Worm (Caenorhabditis elegans) whole organism, late embryonic: ENCODE results near the gene nhr-112.

ENCODE experiments used
- C08G9.2 ChIP-seq: sonication (generic microtip); optimal IDR thresholded peaks from 2 replicates; lab custom pipeline; 2016; ENCODE audit warnings: mild to moderate bottlenecking, missing genetic modification characterization, moderate library complexity, missing compliant biosample characterization
- K02D7.2 ChIP-seq: sonication (generic microtip); optimal IDR thresholded peaks from 2 replicates; lab custom pipeline; 2017; ENCODE audit warnings: mild to moderate bottlenecking, missing genetic modification characterization, missing compliant biosample characterization
- K09A11.1 ChIP-seq: sonication (generic microtip); optimal IDR thresholded peaks from 2 replicates; lab custom pipeline; 2017; ENCODE audit warnings: antibody characterized with exemption, mild to moderate bottlenecking, missing genetic modification characterization, missing compliant biosample characterization; ENCODE audit not compliant: insufficient read depth
- Y22D7AL.16 ChIP-seq: sonication (generic microtip); optimal IDR thresholded peaks from 2 replicates; lab custom pipeline; 2016; ENCODE audit warnings: missing genetic modification characterization, missing compliant biosample characterization
- ceh-18 ChIP-seq: sonication (generic microtip); optimal IDR thresholded peaks from 2 replicates; lab custom pipeline; 2016; ENCODE audit warnings: missing genetic modification characterization, missing compliant biosample characterization
- ceh-19 ChIP-seq: fragments of 200-800 bp; sonication (Bioruptor generic); optimal IDR thresholded peaks from 2 replicates; lab custom pipeline; 2018; ENCODE audit warnings: mild to moderate bottlenecking, missing genetic modification characterization, missing compliant biosample characterization
- ceh-24 ChIP-seq: sonication (generic microtip); optimal IDR thresholded peaks from 2 replicates; lab custom pipeline; 2016; ENCODE audit warnings: mild to moderate bottlenecking, missing genetic modification characterization, missing compliant biosample characterization
- ceh-30 ChIP-seq: fragments of 150-350 bp; optimal IDR thresholded peaks from 2 replicates; lab custom pipeline; 2014; ENCODE audit warnings: missing biosample characterization, missing genetic modification characterization
- ceh-34 ChIP-seq: sonication (generic microtip); optimal IDR thresholded peaks from 2 replicates; lab custom pipeline; 2016; ENCODE audit warnings: mild to moderate bottlenecking, missing genetic modification characterization, missing compliant biosample characterization
- ceh-45 ChIP-seq: fragments of 200-800 bp; sonication (Bioruptor generic); IDR thresholded peaks from 2 replicates; pipeline ENCODE4 v1.3.6; 2022; ENCODE audit warnings: missing genetic modification reagents, missing genetic modification characterization, missing compliant biosample characterization
- ceh-48 ChIP-seq: sonication (generic microtip); optimal IDR thresholded peaks from 2 replicates; lab custom pipeline; 2016; ENCODE audit warnings: missing genetic modification characterization, inconsistent platforms, missing compliant biosample characterization
- dmd-4 ChIP-seq: sonication (generic microtip); optimal IDR thresholded peaks from 2 replicates; lab custom pipeline; 2016; ENCODE audit warnings: borderline replicate concordance, missing genetic modification characterization, missing compliant biosample characterization
- dve-1 ChIP-seq: sonication (generic microtip); optimal IDR thresholded peaks from 2 replicates; lab custom pipeline; 2017; ENCODE audit warnings: antibody characterized with exemption, mild to moderate bottlenecking, missing genetic modification characterization, missing compliant biosample characterization
- elt-2 ChIP-seq: sonication (generic microtip); optimal IDR thresholded peaks from 2 replicates; lab custom pipeline; 2016; ENCODE audit warnings: missing genetic modification reagents, missing genetic modification characterization, missing compliant biosample characterization
- eyg-1 ChIP-seq: sonication (generic microtip); optimal IDR thresholded peaks from 2 replicates; lab custom pipeline; 2016; ENCODE audit warnings: missing genotype, missing genetic modification characterization, missing compliant biosample characterization
- fax-1 ChIP-seq: sonication (generic microtip); optimal IDR thresholded peaks from 2 replicates; lab custom pipeline; 2016; ENCODE audit warnings: missing genotype, missing genetic modification characterization, missing compliant biosample characterization
- fkh-10 ChIP-seq: fragments of 150-350 bp; optimal IDR thresholded peaks from 2 replicates; lab custom pipeline; 2014; ENCODE audit warnings: missing biosample characterization, missing genetic modification reagents, missing genetic modification characterization
- gmeb-2 ChIP-seq: sonication (generic microtip); optimal IDR thresholded peaks from 2 replicates; lab custom pipeline; 2016; ENCODE audit warnings: missing genetic modification characterization, inconsistent platforms, missing compliant biosample characterization
- hlh-13 ChIP-seq: fragments of 200-800 bp; sonication (Bioruptor generic); optimal IDR thresholded peaks from 2 replicates; lab custom pipeline; 2018; ENCODE audit warnings: mild to moderate bottlenecking, missing genetic modification characterization, missing compliant biosample characterization
- hlh-6 ChIP-seq: sonication (generic microtip); optimal IDR thresholded peaks from 2 replicates; lab custom pipeline; 2016; ENCODE audit warnings: missing genotype, missing genetic modification characterization, missing compliant biosample characterization
- hlh-8 ChIP-seq: sonication (generic microtip); optimal IDR thresholded peaks from 2 replicates; lab custom pipeline; 2016; ENCODE audit warnings: missing genotype, missing genetic modification characterization, missing compliant biosample characterization
- lim-6 ChIP-seq: sonication (generic microtip); optimal IDR thresholded peaks from 2 replicates; lab custom pipeline; 2016; ENCODE audit warnings: missing genetic modification characterization, missing compliant biosample characterization
- madf-2 ChIP-seq: sonication (generic microtip); optimal IDR thresholded peaks from 2 replicates; lab custom pipeline; 2017; ENCODE audit warnings: missing genetic modification characterization, missing compliant biosample characterization
- nfya-1 ChIP-seq: sonication (generic microtip); optimal IDR thresholded peaks from 2 replicates; lab custom pipeline; 2017; ENCODE audit warnings: missing genetic modification characterization, mild to moderate bottlenecking, missing compliant biosample characterization, antibody characterized with exemption, moderate library complexity
- nhr-11 ChIP-seq: fragments of 150-350 bp; optimal IDR thresholded peaks from 2 replicates; lab custom pipeline; 2014; ENCODE audit warnings: missing biosample characterization, missing genetic modification characterization
- odd-2 ChIP-seq: sonication (generic microtip); optimal IDR thresholded peaks from 2 replicates; lab custom pipeline; 2017; ENCODE audit warnings: antibody characterized with exemption, mild to moderate bottlenecking, missing genetic modification characterization, missing compliant biosample characterization
- pat-9 ChIP-seq: fragments of 200-800 bp; sonication (Bioruptor generic); optimal IDR thresholded peaks from 2 replicates; lab custom pipeline; 2018; ENCODE audit warnings: mild to moderate bottlenecking, missing genetic modification characterization, moderate library complexity, missing compliant biosample characterization
- pqm-1 ChIP-seq: sonication (generic microtip); optimal IDR thresholded peaks from 2 replicates; lab custom pipeline; 2016; ENCODE audit warnings: missing genetic modification characterization, missing compliant biosample characterization
- sox-4 ChIP-seq: sonication (generic microtip); optimal IDR thresholded peaks from 2 replicates; lab custom pipeline; 2017; ENCODE audit warnings: mild to moderate bottlenecking, missing genetic modification characterization, inconsistent platforms, missing compliant biosample characterization
- unc-3 ChIP-seq, 2 experiments: fragments of 200-800 bp in 1 of 2; sonication (Bioruptor generic) in 1 of 2; sonication (generic microtip) in 1 of 2; conservative IDR thresholded peaks in 1 of 2; optimal IDR thresholded peaks in 1 of 2; 2 replicates each; pipeline versions ENCODE4 v1.3.6 to Lab custom; 2016 to 2022; ENCODE audit warnings: missing compliant biosample characterization in 2 of 2, missing genetic modification characterization in 2 of 2, missing genetic modification reagents in 1 of 2
- unc-55 ChIP-seq: sonication (generic microtip); optimal IDR thresholded peaks from 2 replicates; lab custom pipeline; 2017; ENCODE audit warnings: missing biosample characterization, missing genetic modification reagents, missing genetic modification characterization
- unc-86 ChIP-seq: sonication (generic microtip); optimal IDR thresholded peaks from 2 replicates; lab custom pipeline; 2016; ENCODE audit warnings: missing genetic modification characterization, missing compliant biosample characterization
- zip-5 ChIP-seq: sonication (generic microtip); optimal IDR thresholded peaks from 2 replicates; lab custom pipeline; 2016; ENCODE audit warnings: missing genetic modification characterization, missing compliant biosample characterization
- ztf-16 ChIP-seq: sonication (generic microtip); optimal IDR thresholded peaks from 2 replicates; lab custom pipeline; 2017; ENCODE audit warnings: missing genetic modification characterization, missing compliant biosample characterization

The nhr-112 gene

DNA sequence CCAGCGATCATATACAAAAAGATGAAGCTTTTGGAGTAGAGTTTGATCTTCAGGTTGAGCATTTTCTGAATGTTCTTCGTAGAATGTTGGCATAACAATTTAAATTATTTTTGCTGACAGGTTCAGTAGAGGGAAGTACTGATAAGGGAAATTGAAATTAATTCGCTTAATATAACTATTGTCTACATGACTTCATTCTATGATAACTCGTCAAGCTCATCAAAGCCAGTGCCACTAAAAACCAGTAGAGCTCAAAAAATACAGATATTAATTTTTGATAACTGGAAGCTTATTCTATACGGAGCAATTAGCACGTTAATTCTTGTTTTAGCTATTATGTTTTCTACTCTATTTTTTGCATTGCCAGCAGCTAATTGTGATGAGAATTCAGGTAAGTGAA lies 15.5 kb upstream of the nhr-112 start, which contains the start of the genes clec-29 and clec-39:
Gene clec-29, minus strand, starts transcription at position 101 of the 400 bp plus-strand sequence.
Gene clec-39, plus strand, starts transcription at position 169 of the 400 bp plus-strand sequence.
- TF ChIP-seq unc-86 (no peak), dmd-4 (tag; lab: Kevin White, UChicago) (no peak)

- TF ChIP-seq ceh-19 (GFP tag; lab: Kevin White, UChicago) (no peak), ztf-16 (tag; lab: Kevin White, UChicago) (no peak), hlh-6 (tag; lab: Kevin White, UChicago) (no peak), odd-2 (no peak), C08G9.2 (tag; lab: Kevin White, UChicago) (no peak), ceh-18 (tag; lab: Kevin White, UChicago) (no peak), madf-2 (tag; lab: Kevin White, UChicago) (no peak), nhr-11 (tag; lab: Kevin White, UChicago) (no peak), elt-2 (tag; lab: Kevin White, UChicago) (no peak), Y22D7AL.16 (tag; lab: Kevin White, UChicago) (no peak), eyg-1 (no peak), nfya-1 (tag; lab: Kevin White, UChicago) (no peak), fax-1 (tag; lab: Kevin White, UChicago) (no peak), hlh-8 (tag; lab: Kevin White, UChicago) (no peak), dmd-4 (tag; lab: Kevin White, UChicago) (no peak), ceh-34 (tag; lab: Kevin White, UChicago) (no peak), fkh-10 (no peak)
Measured at ce11 chrV:16735518-16735917, 11.9 kb upstream of the nhr-112 start, which contains the start of the genes clec-38 and clec-34. clec-38 (minus strand) TSS chrV:16735618. clec-34 (plus strand) TSS chrV:16735765.

- TF ChIP-seq fkh-10 (no peak), ceh-24 (tag; lab: Kevin White, UChicago) (no peak), dve-1 (tag; lab: Kevin White, UChicago) (no peak), ceh-30 (tag; lab: Kevin White, UChicago) (no peak), ceh-19 (GFP tag; lab: Kevin White, UChicago) (no peak), gmeb-2 (tag; lab: Kevin White, UChicago) (no peak), ceh-48 (tag; lab: Kevin White, UChicago) (no peak), zip-5 (no peak), sox-4 (tag; lab: Kevin White, UChicago) (no peak), madf-2 (tag; lab: Kevin White, UChicago) (no peak), fax-1 (tag; lab: Kevin White, UChicago) (no peak), lim-6 (tag; lab: Kevin White, UChicago) (no peak), ceh-34 (tag; lab: Kevin White, UChicago) (no peak), pat-9 (tag; lab: Kevin White, UChicago) (no peak), K02D7.2 (no peak), unc-3 (GFP tag; conservative IDR thresholded peaks at IDR 0.05; lab: Robert Waterston, UW) (no peak), unc-3 (tag; optimal IDR thresholded peaks at IDR 0.05; lab: Kevin White, UChicago) (no peak), nhr-11 (tag; lab: Kevin White, UChicago) (no peak), pqm-1 (tag; lab: Kevin White, UChicago) (no peak), nfya-1 (tag; lab: Kevin White, UChicago) (no peak), ceh-45 (GFP tag; lab: Robert Waterston, UW) (no peak)
- TF ChIP-seq, all 69 proteins: peak for 0
Measured at ce11 chrV:16733681-16734080, 10.0 kb upstream of the nhr-112 start, which contains the start of gene T25E12.16. T25E12.16 (minus strand) TSS chrV:16733781.

ce11 chrV:16731600-16731999 lies 8.0 kb upstream of the nhr-112 start, which contains the start of gene srz-100:
srz-100 (plus strand) TSS chrV:16731900.
- TF ChIP-seq odd-2 (no peak), ztf-16 (tag; lab: Kevin White, UChicago) (no peak), hlh-8 (tag; lab: Kevin White, UChicago) (no peak), gmeb-2 (tag; lab: Kevin White, UChicago) (no peak), hlh-13 (GFP tag; lab: Kevin White, UChicago) (no peak), unc-55 (GFP tag; lab: Kevin White, UChicago) (no peak), K09A11.1 (no peak), K02D7.2 (no peak)
